Worm (Caenorhabditis elegans) whole organism, L3 larva: ENCODE data around the gene C34F11.5.
"Not testable (repeated sequence)": the region's sequence is repeated elsewhere in the genome, so short reads cannot be mapped to it uniquely, and the experiment has no call there.

Experiments used
- ama-1 ChIP-seq: fragments of 150-350 bp; optimal IDR thresholded peaks from 2 replicates; lab custom pipeline; 2018
- ceh-16 ChIP-seq: sonication (generic microtip); optimal IDR thresholded peaks from 2 replicates; lab custom pipeline; 2017; ENCODE audit warnings: missing biosample characterization, missing genetic modification characterization
- ceh-28 ChIP-seq: fragments of 150-350 bp; optimal IDR thresholded peaks from 2 replicates; lab custom pipeline; 2014; ENCODE audit warnings: missing biosample characterization, missing genetic modification reagents, missing genetic modification characterization
- ceh-9 ChIP-seq: sonication (generic microtip); optimal IDR thresholded peaks from 2 replicates; lab custom pipeline; 2018; ENCODE audit warnings: missing biosample characterization, missing genetic modification characterization
- elt-1 ChIP-seq: fragments of 150-350 bp; optimal IDR thresholded peaks from 2 replicates; lab custom pipeline; 2014; ENCODE audit warnings: missing biosample characterization, missing genetic modification characterization
- elt-2 ChIP-seq: sonication (generic microtip); optimal IDR thresholded peaks from 2 replicates; lab custom pipeline; 2016; ENCODE audit warnings: missing genetic modification reagents, mild to moderate bottlenecking, missing genetic modification characterization, missing compliant biosample characterization
- elt-3 ChIP-seq, 3 experiments: fragments of 150-350 bp in 1 of 3; sonication (generic microtip) in 2 of 3; optimal IDR thresholded peaks; 2 replicates in 2 of 3; 4 replicates in 1 of 3; lab custom pipeline; 2014 to 2017; ENCODE audit warnings: missing biosample characterization in 3 of 3, missing genetic modification characterization in 3 of 3
- eor-1 ChIP-seq, 2 experiments: fragments of 150-350 bp; optimal IDR thresholded peaks; 2 replicates each; lab custom pipeline; 2014 to 2018; ENCODE audit warnings: missing biosample characterization in 2 of 2, missing genetic modification characterization in 2 of 2
- fkh-10 ChIP-seq: sonication (generic microtip); optimal IDR thresholded peaks from 2 replicates; lab custom pipeline; 2017; ENCODE audit warnings: missing biosample characterization, missing genetic modification reagents, missing genetic modification characterization
- fkh-2 ChIP-seq: fragments of 150-350 bp; optimal IDR thresholded peaks from 2 replicates; lab custom pipeline; 2014; ENCODE audit warnings: missing biosample characterization, missing genetic modification reagents, missing genetic modification characterization
- fos-1 ChIP-seq: fragments of 150-350 bp; optimal IDR thresholded peaks from 2 replicates; lab custom pipeline; 2014; ENCODE audit warnings: missing biosample characterization, missing genetic modification characterization
- hmg-11 ChIP-seq: sonication (generic microtip); optimal IDR thresholded peaks from 2 replicates; lab custom pipeline; 2016; ENCODE audit warnings: missing genetic modification characterization, missing compliant biosample characterization
- jun-1 ChIP-seq: fragments of 150-350 bp; optimal IDR thresholded peaks from 2 replicates; lab custom pipeline; 2014; ENCODE audit warnings: missing biosample characterization, missing genetic modification reagents, missing genetic modification characterization
- lin-39 ChIP-seq: fragments of 150-350 bp; optimal IDR thresholded peaks from 2 replicates; lab custom pipeline; 2018; ENCODE audit warnings: missing biosample characterization, missing genetic modification reagents, missing genetic modification characterization
- lsy-12 ChIP-seq: sonication (generic microtip); optimal IDR thresholded peaks from 2 replicates; lab custom pipeline; 2016; ENCODE audit warnings: mild to moderate bottlenecking, missing genetic modification characterization, missing compliant biosample characterization
- mdl-1 ChIP-seq: fragments of 150-350 bp; optimal IDR thresholded peaks from 2 replicates; lab custom pipeline; 2014; ENCODE audit warnings: missing biosample characterization, missing genetic modification characterization
- nfya-1 ChIP-seq: sonication (generic microtip); optimal IDR thresholded peaks from 2 replicates; lab custom pipeline; 2017; ENCODE audit warnings: missing genetic modification characterization, mild to moderate bottlenecking, missing compliant biosample characterization, antibody characterized with exemption, moderate library complexity; ENCODE audit not compliant: insufficient read depth
- nhr-11 ChIP-seq: fragments of 150-350 bp; optimal IDR thresholded peaks from 2 replicates; lab custom pipeline; 2014; ENCODE audit warnings: missing biosample characterization, missing genetic modification characterization
- nhr-12 ChIP-seq: fragments of 150-350 bp; optimal IDR thresholded peaks from 2 replicates; lab custom pipeline; 2014; ENCODE audit warnings: missing biosample characterization, missing genetic modification characterization
- nhr-23 ChIP-seq: fragments of 150-350 bp; optimal IDR thresholded peaks from 2 replicates; lab custom pipeline; 2014; ENCODE audit warnings: missing biosample characterization, missing genetic modification reagents, missing genetic modification characterization
- nhr-25 ChIP-seq: sonication (generic microtip); optimal IDR thresholded peaks from 2 replicates; lab custom pipeline; 2017; ENCODE audit warnings: missing biosample characterization, missing genetic modification characterization
- nhr-43 ChIP-seq: sonication (generic microtip); optimal IDR thresholded peaks from 2 replicates; lab custom pipeline; 2016; ENCODE audit warnings: mild to moderate bottlenecking, missing genetic modification characterization, missing compliant biosample characterization; ENCODE audit not compliant: poor library complexity, severe bottlenecking
- nhr-67 ChIP-seq: fragments of 150-350 bp; optimal IDR thresholded peaks from 2 replicates; lab custom pipeline; 2014; ENCODE audit warnings: missing biosample characterization, missing genetic modification characterization
- nhr-77 ChIP-seq: fragments of 150-350 bp; optimal IDR thresholded peaks from 2 replicates; lab custom pipeline; 2014; ENCODE audit warnings: missing biosample characterization, missing genetic modification characterization
- pha-4 ChIP-seq: fragments of 150-350 bp; optimal IDR thresholded peaks from 2 replicates; lab custom pipeline; 2014; ENCODE audit warnings: missing biosample characterization, missing genetic modification reagents, missing genetic modification characterization
- pqm-1 ChIP-seq: fragments of 150-350 bp; optimal IDR thresholded peaks from 2 replicates; lab custom pipeline; 2017; ENCODE audit warnings: missing biosample characterization, missing genetic modification characterization, inconsistent platforms
- skn-1 ChIP-seq: fragments of 150-350 bp; optimal IDR thresholded peaks from 2 replicates; lab custom pipeline; 2014; ENCODE audit warnings: missing biosample characterization, missing genetic modification characterization
- snpc-4 ChIP-seq: fragments of 150-350 bp; optimal IDR thresholded peaks from 2 replicates; lab custom pipeline; 2014; ENCODE audit warnings: missing biosample characterization, missing genetic modification characterization
- tbx-2 ChIP-seq: sonication (generic microtip); optimal IDR thresholded peaks from 2 replicates; lab custom pipeline; 2016; ENCODE audit warnings: mild to moderate bottlenecking, missing genetic modification characterization, missing compliant biosample characterization
- unc-39 ChIP-seq: sonication (generic microtip); optimal IDR thresholded peaks from 4 replicates; lab custom pipeline; 2017; ENCODE audit warnings: missing biosample characterization, missing genetic modification characterization
- unc-62 ChIP-seq: fragments of 150-350 bp; sonication (generic microtip); optimal IDR thresholded peaks from 4 replicates; lab custom pipeline; 2014; ENCODE audit warnings: missing biosample characterization, missing genetic modification reagents, missing genetic modification characterization
- zag-1 ChIP-seq: fragments of 150-350 bp; optimal IDR thresholded peaks from 2 replicates; lab custom pipeline; 2014; ENCODE audit warnings: missing biosample characterization, missing genetic modification characterization
- ztf-11 ChIP-seq: fragments of 150-350 bp; optimal IDR thresholded peaks from 2 replicates; lab custom pipeline; 2014; ENCODE audit warnings: missing biosample characterization, missing genetic modification characterization

C34F11.5 gene

ce11 chrII:5158774-5159173 lies 36.8 kb upstream of the C34F11.5 start, which contains the start of gene F58A6.9:
Gene F58A6.9, minus strand, starts transcription at chrII:5158874.
- not testable (repeated sequence) for TF ChIP-seq elt-2 (tag; lab: Kevin White, UChicago); elt-1; nfya-1 (tag; lab: Kevin White, UChicago)

- TF ChIP-seq elt-3 (tag; optimal IDR thresholded peaks at IDR 0.05; lab: Kevin White, UChicago) (no peak), nfya-1 (tag; lab: Kevin White, UChicago) (no peak), fos-1 (no peak), skn-1 (tag; lab: Kevin White, UChicago) (no peak), hmg-11 (tag; lab: Kevin White, UChicago) (no peak), nhr-23 (no peak), nhr-25 (tag; lab: Kevin White, UChicago) (no peak), jun-1 (tag; lab: Kevin White, UChicago) (no peak), fkh-10 (GFP tag; lab: Kevin White, UChicago) (no peak), lsy-12 (no peak), ceh-28 (no peak), nhr-43 (tag; lab: Kevin White, UChicago) (no peak), nhr-67 (no peak)
Measured at ce11 chrII:5161102-5161501, 34.5 kb upstream of the C34F11.5 start, which contains the start of gene C27D6.11. Gene C27D6.11, minus strand, starts transcription at chrII:5161202.

DNA sequence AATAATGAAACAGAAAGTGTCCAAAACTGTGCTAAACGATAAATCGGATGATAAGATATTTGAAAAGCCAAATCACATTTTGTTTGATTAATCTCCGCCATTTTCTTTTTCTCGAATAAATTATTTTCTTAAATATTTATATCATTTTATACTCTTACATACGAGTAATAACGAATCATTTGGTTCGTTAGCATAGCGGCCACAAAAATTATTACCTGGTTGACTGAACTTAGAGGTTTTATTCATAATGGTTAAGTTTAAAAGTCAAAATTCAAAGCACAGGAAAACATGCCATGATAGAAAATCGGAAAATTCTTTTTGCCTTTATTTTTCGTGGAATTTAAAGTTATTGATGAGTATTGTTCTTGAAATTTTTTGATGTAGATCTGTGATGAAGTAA lies 32.3 kb upstream of the C34F11.5 start, which contains the start of gene srb-5:
Gene srb-5 (minus strand): TSS at position 101 of the 400 bp plus-strand sequence.
- TF ChIP-seq pqm-1 (tag; lab: Kevin White, UChicago), result no peak
- TF ChIP-seq snpc-4 (tag; lab: Kevin White, UChicago), result no peak
- no peak for TF ChIP-seq ceh-16 (tag; lab: Kevin White, UChicago)
- TF ChIP-seq elt-1, result no peak
- no peak for TF ChIP-seq nhr-77 (tag; lab: Kevin White, UChicago)
- no peak for TF ChIP-seq hmg-11 (tag; lab: Kevin White, UChicago)
- no peak for TF ChIP-seq mdl-1 (tag; lab: Kevin White, UChicago)
- no peak for TF ChIP-seq skn-1 (tag; lab: Kevin White, UChicago)
- TF ChIP-seq ama-1, result no peak
- no peak for TF ChIP-seq eor-1 (tag; optimal IDR thresholded peaks at IDR 0.05; lab: Kevin White, UChicago)

DNA sequence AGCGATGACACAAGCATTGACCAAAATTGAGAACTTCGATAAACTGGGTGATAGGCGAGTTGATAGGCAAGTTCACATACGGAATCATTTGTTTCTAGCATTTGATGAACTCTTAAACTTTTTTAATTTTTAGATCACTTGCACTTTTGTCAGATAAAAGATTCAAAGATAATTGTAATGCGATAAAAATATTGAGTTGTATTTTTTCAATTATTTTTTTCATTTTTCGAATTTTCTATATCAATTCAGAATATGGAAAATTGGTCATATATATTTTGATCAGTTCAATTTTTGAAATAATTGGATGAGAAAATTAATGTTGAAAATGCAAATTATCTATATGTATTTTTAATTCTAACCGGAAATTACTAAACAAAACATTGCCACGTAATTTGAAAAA lies 28.9 kb upstream of the C34F11.5 start, which contains the start of gene srb-3:
Gene srb-3 (minus strand): TSS at position 101 of the 400 bp plus-strand sequence.
- TF ChIP-seq jun-1 (tag; lab: Kevin White, UChicago), result no peak
- no peak for TF ChIP-seq nhr-77 (tag; lab: Kevin White, UChicago)
- no peak for TF ChIP-seq lin-39 (tag; lab: Kevin White, UChicago)
- no peak for TF ChIP-seq pqm-1 (tag; lab: Kevin White, UChicago)
- no peak for TF ChIP-seq ceh-28
- no peak for TF ChIP-seq fkh-2 (tag; lab: Kevin White, UChicago)
- no peak for TF ChIP-seq snpc-4 (tag; lab: Kevin White, UChicago)
- no peak for TF ChIP-seq ceh-9
- TF ChIP-seq nhr-43 (tag; lab: Kevin White, UChicago), result no peak
- no peak for TF ChIP-seq unc-39 (tag; lab: Kevin White, UChicago)

- no peak for TF ChIP-seq lsy-12
- TF ChIP-seq, all 47 proteins: peak for 0
Measured at ce11 chrII:5170932-5171331, 24.7 kb upstream of the C34F11.5 start, which contains the start of gene srb-1. Gene srb-1, minus strand, starts transcription at chrII:5171032.

ce11 chrII:5171610-5172009 lies 24.0 kb upstream of the C34F11.5 start, which contains the start of gene C27D6.15:
Gene C27D6.15, plus strand, starts transcription at chrII:5171910.
- TF ChIP-seq pha-4 (tag; lab: Kevin White, UChicago), result no peak
- no peak for TF ChIP-seq skn-1 (tag; lab: Kevin White, UChicago)
- TF ChIP-seq zag-1 (tag; lab: Kevin White, UChicago), result no peak
- no peak for TF ChIP-seq unc-62 (GFP tag; lab: Kevin White, UChicago)
- TF ChIP-seq nhr-12 (tag; lab: Kevin White, UChicago), result no peak
- no peak for TF ChIP-seq ztf-11 (tag; lab: Kevin White, UChicago)
- no peak for TF ChIP-seq ceh-28
- no peak for TF ChIP-seq nhr-67
- no peak for TF ChIP-seq snpc-4 (tag; lab: Kevin White, UChicago)
- TF ChIP-seq tbx-2, result no peak
- TF ChIP-seq nhr-11 (tag; lab: Kevin White, UChicago), result no peak
- TF ChIP-seq unc-39 (tag; lab: Kevin White, UChicago), result no peak
